Fruit fly (Drosophila melanogaster): ENCODE data around the gene CG13989.

DNA sequence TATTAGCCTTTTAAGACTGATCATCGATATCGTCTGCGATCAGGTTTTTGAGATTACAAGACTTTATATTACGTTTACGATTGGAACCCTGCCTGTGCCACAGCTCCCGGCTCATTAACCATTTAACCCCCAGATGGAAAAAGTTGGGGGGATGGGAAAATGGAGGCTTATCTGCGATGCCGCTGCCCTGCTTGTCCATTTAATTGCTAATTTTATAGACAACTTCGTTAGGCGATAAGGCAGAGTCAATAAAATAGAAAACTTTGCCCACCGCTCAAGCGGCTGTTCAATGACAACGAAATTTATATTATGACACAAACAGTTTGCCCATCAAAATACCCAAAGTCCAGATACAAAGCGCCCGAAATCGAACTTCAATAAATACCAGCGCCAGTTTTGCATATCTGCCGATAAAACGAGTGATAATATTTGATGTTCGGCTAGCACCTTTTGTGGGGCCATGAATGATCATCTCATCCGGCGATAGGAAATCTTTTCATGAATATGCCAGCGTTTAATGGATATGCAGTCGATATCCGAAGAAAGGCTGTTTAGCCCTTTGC, 32.9 kb downstream of the CG13989 start:
- TF ChIP-seq usp (GFP tag; optimal IDR thresholded peaks at IDR 0.05) (no peak), CG8478 (optimal IDR thresholded peaks at IDR 0.05) (no peak), psq (optimal IDR thresholded peaks at IDR 0.05) (no peak), Dll (optimal IDR thresholded peaks at IDR 0.05) (no peak)

Data from whole organism.